Fruit fly (Drosophila melanogaster) whole organism, prepupa: ENCODE measurements around the gene CG17239.

Experiments
- Blimp-1 ChIP-seq: fragments of 200-800 bp; sonication (Bioruptor generic); optimal IDR thresholded peaks from 3 replicates; lab custom pipeline; 2017; ENCODE audit warnings: missing biosample characterization, missing genetic modification characterization, mild to moderate bottlenecking, moderate library complexity, missing genetic modification reagents
- CG10631 ChIP-seq: fragments of 200-800 bp; sonication (Bioruptor generic); optimal IDR thresholded peaks from 2 replicates; lab custom pipeline; 2016; ENCODE audit warnings: missing biosample characterization, missing genetic modification characterization
- CG10669 ChIP-seq: fragments of 200-800 bp; sonication (Bioruptor generic); optimal IDR thresholded peaks from 3 replicates; lab custom pipeline; 2018; ENCODE audit warnings: missing biosample characterization, mild to moderate bottlenecking, missing genetic modification characterization, moderate library complexity
- CG11294 ChIP-seq: fragments of 200-800 bp; sonication (Bioruptor generic); IDR thresholded peaks from 2 replicates; pipeline ENCODE4 v1.3.6; 2022; ENCODE audit warnings: missing biosample characterization, missing genetic modification characterization
- CG11762 ChIP-seq: fragments of 200-800 bp; sonication (Bioruptor generic); optimal IDR thresholded peaks from 3 replicates; lab custom pipeline; 2016; ENCODE audit warnings: missing biosample characterization, missing genetic modification characterization; ENCODE audit not compliant: insufficient read depth
- CG11902 ChIP-seq: fragments of 200-800 bp; sonication (Bioruptor generic); optimal IDR thresholded peaks from 3 replicates; lab custom pipeline; 2016; ENCODE audit warnings: missing biosample characterization, missing genetic modification characterization
- CG15336 ChIP-seq: fragments of 200-800 bp; sonication (Bioruptor generic); IDR thresholded peaks from 2 replicates; pipeline ENCODE4 v1.3.6; 2022; ENCODE audit warnings: missing biosample characterization, missing genetic modification characterization
- CG1621 ChIP-seq: fragments of 200-800 bp; sonication (Bioruptor generic); optimal IDR thresholded peaks from 3 replicates; lab custom pipeline; 2018; ENCODE audit warnings: missing biosample characterization, mild to moderate bottlenecking, missing genetic modification characterization
- CG16779 ChIP-seq: fragments of 200-800 bp; sonication (Bioruptor generic); optimal IDR thresholded peaks from 3 replicates; lab custom pipeline; 2017; ENCODE audit warnings: missing biosample characterization, mild to moderate bottlenecking, missing genetic modification characterization
- CG3032 ChIP-seq: fragments of 200-800 bp; optimal IDR thresholded peaks from 2 replicates; lab custom pipeline; 2019; ENCODE audit warnings: missing biosample characterization, mild to moderate bottlenecking, missing genetic modification characterization, moderate library complexity
- CG31627 ChIP-seq: fragments of 200-800 bp; sonication (Bioruptor generic); optimal IDR thresholded peaks from 3 replicates; lab custom pipeline; 2016; ENCODE audit warnings: missing biosample characterization, missing genetic modification characterization
- CG32006 ChIP-seq: fragments of 200-800 bp; sonication (Bioruptor generic); optimal IDR thresholded peaks from 3 replicates; lab custom pipeline; 2017; ENCODE audit warnings: missing biosample characterization, mild to moderate bottlenecking, missing genetic modification characterization
- CG34406 ChIP-seq: fragments of 200-800 bp; sonication (Bioruptor generic); optimal IDR thresholded peaks from 3 replicates; lab custom pipeline; 2016; ENCODE audit warnings: missing biosample characterization, missing genetic modification characterization
- CG4318 ChIP-seq: fragments of 200-800 bp; sonication (Bioruptor generic); optimal IDR thresholded peaks from 3 replicates; lab custom pipeline; 2017; ENCODE audit warnings: missing biosample characterization, mild to moderate bottlenecking, missing genetic modification characterization
- CG6163 ChIP-seq: fragments of 200-800 bp; sonication (Bioruptor generic); IDR thresholded peaks from 3 replicates; pipeline ENCODE4 v1.3.6; 2022; ENCODE audit warnings: missing biosample characterization, missing genetic modification characterization
- CG6276 ChIP-seq: fragments of 200-800 bp; sonication (Bioruptor generic); optimal IDR thresholded peaks from 2 replicates; lab custom pipeline; 2017; ENCODE audit warnings: missing biosample characterization, mild to moderate bottlenecking, missing genetic modification characterization
- CG6792 ChIP-seq: fragments of 200-800 bp; sonication (Bioruptor generic); optimal IDR thresholded peaks from 3 replicates; lab custom pipeline; 2016; ENCODE audit warnings: missing biosample characterization, missing genetic modification characterization
- CG6808 ChIP-seq: fragments of 200-800 bp; sonication (Bioruptor generic); optimal IDR thresholded peaks from 3 replicates; lab custom pipeline; 2017; ENCODE audit warnings: missing biosample characterization, missing genetic modification characterization, mild to moderate bottlenecking, moderate library complexity, missing genetic modification reagents
- CG6854 ChIP-seq: fragments of 200-800 bp; sonication (Bioruptor generic); optimal IDR thresholded peaks from 2 replicates; lab custom pipeline; 2017; ENCODE audit warnings: missing biosample characterization, mild to moderate bottlenecking, missing genetic modification characterization
- CG7368 ChIP-seq: fragments of 200-800 bp; sonication (Bioruptor generic); optimal IDR thresholded peaks from 3 replicates; lab custom pipeline; 2016; ENCODE audit warnings: missing biosample characterization, missing genetic modification characterization
- CG8119 ChIP-seq: fragments of 200-800 bp; sonication (Bioruptor generic); IDR thresholded peaks from 3 replicates; pipeline ENCODE4 v1.3.6; 2022; ENCODE audit warnings: missing biosample characterization, missing genetic modification characterization
- CG8632 ChIP-seq: fragments of 200-800 bp; sonication (Bioruptor generic); optimal IDR thresholded peaks from 3 replicates; lab custom pipeline; 2016; ENCODE audit warnings: missing biosample characterization, missing genetic modification characterization
- CG9139 ChIP-seq: fragments of 200-800 bp; sonication (Bioruptor generic); optimal IDR thresholded peaks from 3 replicates; lab custom pipeline; 2017; ENCODE audit warnings: missing biosample characterization, mild to moderate bottlenecking, missing genetic modification characterization
- Eip78C ChIP-seq: fragments of 200-800 bp; sonication (Bioruptor generic); peaks from one replicate; lab custom pipeline; 2016; ENCODE audit warnings: missing biosample characterization, missing genetic modification characterization
- Eip93F ChIP-seq: fragments of 200-800 bp; sonication (Bioruptor generic); optimal IDR thresholded peaks from 2 replicates; lab custom pipeline; 2016; ENCODE audit warnings: missing biosample characterization, mild to moderate bottlenecking, missing genetic modification characterization
- Ets21C ChIP-seq: fragments of 200-800 bp; sonication (Bioruptor generic); optimal IDR thresholded peaks from 3 replicates; lab custom pipeline; 2016; ENCODE audit warnings: missing biosample characterization, missing genetic modification characterization
- Ets96B ChIP-seq: fragments of 200-800 bp; optimal IDR thresholded peaks from 2 replicates; lab custom pipeline; 2019; ENCODE audit warnings: missing biosample characterization, mild to moderate bottlenecking, missing genetic modification characterization, moderate library complexity
- Gug ChIP-seq: fragments of 200-800 bp; sonication (Bioruptor generic); IDR thresholded peaks from 2 replicates; pipeline ENCODE4 v1.3.6; 2022; ENCODE audit warnings: missing biosample characterization, missing genetic modification characterization
- Hr38 ChIP-seq: sonication (Bioruptor generic); optimal IDR thresholded peaks from 2 replicates; lab custom pipeline; 2016; ENCODE audit warnings: missing biosample characterization, missing genetic modification characterization
- Hr39 ChIP-seq: fragments of 200-800 bp; sonication (Bioruptor generic); optimal IDR thresholded peaks from 2 replicates; lab custom pipeline; 2016; ENCODE audit warnings: missing biosample characterization, missing genetic modification characterization
- Hr4 ChIP-seq: fragments of 200-800 bp; sonication (Bioruptor generic); optimal IDR thresholded peaks from 3 replicates; lab custom pipeline; 2016; ENCODE audit warnings: missing biosample characterization, missing genetic modification characterization
- Met ChIP-seq: fragments of 200-800 bp; sonication (Bioruptor generic); optimal IDR thresholded peaks from 3 replicates; lab custom pipeline; 2016; ENCODE audit warnings: missing biosample characterization, missing genetic modification characterization
- OdsH ChIP-seq: fragments of 200-800 bp; sonication (Bioruptor generic); optimal IDR thresholded peaks from 3 replicates; lab custom pipeline; 2016; ENCODE audit warnings: missing biosample characterization, missing genetic modification characterization
- Smox ChIP-seq: fragments of 200-800 bp; sonication (Bioruptor generic); optimal IDR thresholded peaks from 3 replicates; lab custom pipeline; 2016; ENCODE audit warnings: missing biosample characterization, missing genetic modification characterization
- Sox102F ChIP-seq: fragments of 200-800 bp; sonication (Bioruptor generic); optimal IDR thresholded peaks from 2 replicates; lab custom pipeline; 2016; ENCODE audit warnings: missing biosample characterization, mild to moderate bottlenecking, missing genetic modification characterization
- Sox14 ChIP-seq: fragments of 200-800 bp; sonication (Bioruptor generic); optimal IDR thresholded peaks from 3 replicates; lab custom pipeline; 2016; ENCODE audit warnings: missing biosample characterization, missing genetic modification characterization
- Sox15 ChIP-seq: fragments of 200-800 bp; sonication (Bioruptor generic); optimal IDR thresholded peaks from 3 replicates; lab custom pipeline; 2016; ENCODE audit warnings: missing biosample characterization, missing genetic modification characterization
- achi ChIP-seq: fragments of 200-800 bp; sonication (Bioruptor generic); optimal IDR thresholded peaks from 3 replicates; lab custom pipeline; 2016; ENCODE audit warnings: missing biosample characterization, missing genetic modification characterization
- acj6 ChIP-seq: fragments of 200-800 bp; sonication (Bioruptor generic); optimal IDR thresholded peaks from 3 replicates; lab custom pipeline; 2016; ENCODE audit warnings: missing biosample characterization, missing genetic modification characterization
- dac ChIP-seq: fragments of 200-800 bp; sonication (Bioruptor generic); optimal IDR thresholded peaks from 2 replicates; lab custom pipeline; 2017; ENCODE audit warnings: missing biosample characterization, mild to moderate bottlenecking, missing genetic modification characterization
- dsx ChIP-seq: fragments of 200-800 bp; optimal IDR thresholded peaks from 3 replicates; lab custom pipeline; 2019; ENCODE audit warnings: missing biosample characterization, mild to moderate bottlenecking, missing genetic modification characterization, moderate library complexity; ENCODE audit not compliant: poor library complexity, severe bottlenecking
- fd59A ChIP-seq: fragments of 200-800 bp; sonication (Bioruptor generic); optimal IDR thresholded peaks from 2 replicates; lab custom pipeline; 2017; ENCODE audit warnings: missing biosample characterization, mild to moderate bottlenecking, missing genetic modification characterization, missing genetic modification reagents
- fd85E ChIP-seq: fragments of 200-800 bp; sonication (Bioruptor generic); optimal IDR thresholded peaks from 3 replicates; lab custom pipeline; 2016; ENCODE audit warnings: missing biosample characterization, missing genetic modification characterization
- fkh ChIP-seq: fragments of 200-800 bp; sonication (Bioruptor generic); optimal IDR thresholded peaks from 3 replicates; lab custom pipeline; 2017; ENCODE audit warnings: missing biosample characterization, mild to moderate bottlenecking, missing genetic modification characterization, moderate library complexity
- lz ChIP-seq: fragments of 200-800 bp; sonication (Bioruptor generic); optimal IDR thresholded peaks from 3 replicates; lab custom pipeline; 2016; ENCODE audit warnings: missing biosample characterization, missing genetic modification characterization
- net ChIP-seq: fragments of 200-800 bp; sonication (Bioruptor generic); optimal IDR thresholded peaks from 3 replicates; lab custom pipeline; 2016; ENCODE audit warnings: missing biosample characterization, missing genetic modification characterization
- pdm3 ChIP-seq: fragments of 200-800 bp; sonication (Bioruptor generic); optimal IDR thresholded peaks from 3 replicates; lab custom pipeline; 2016; ENCODE audit warnings: missing biosample characterization, missing genetic modification characterization
- salr ChIP-seq, 2 experiments: fragments of 200-800 bp; sonication (Bioruptor generic); optimal IDR thresholded peaks; 3 replicates each; lab custom pipeline; 2016 to 2018; ENCODE audit warnings: missing biosample characterization in 2 of 2, missing genetic modification characterization in 2 of 2, mild to moderate bottlenecking in 1 of 2
- spab ChIP-seq: fragments of 200-800 bp; sonication (Bioruptor generic); optimal IDR thresholded peaks from 2 replicates; lab custom pipeline; 2017; ENCODE audit warnings: missing biosample characterization, mild to moderate bottlenecking, missing genetic modification characterization, missing genetic modification reagents
- svp ChIP-seq: fragments of 200-800 bp; sonication (Bioruptor generic); peaks from one replicate; lab custom pipeline; 2016; ENCODE audit warnings: missing biosample characterization, missing genetic modification characterization
- topi ChIP-seq: fragments of 200-800 bp; sonication (Bioruptor generic); optimal IDR thresholded peaks from 3 replicates; lab custom pipeline; 2016; ENCODE audit warnings: missing biosample characterization, missing genetic modification characterization
- vri ChIP-seq: fragments of 200-800 bp; sonication (Bioruptor generic); optimal IDR thresholded peaks from 3 replicates; lab custom pipeline; 2016; ENCODE audit warnings: missing biosample characterization, mild to moderate bottlenecking, missing genetic modification characterization

CG17239 gene

DNA sequence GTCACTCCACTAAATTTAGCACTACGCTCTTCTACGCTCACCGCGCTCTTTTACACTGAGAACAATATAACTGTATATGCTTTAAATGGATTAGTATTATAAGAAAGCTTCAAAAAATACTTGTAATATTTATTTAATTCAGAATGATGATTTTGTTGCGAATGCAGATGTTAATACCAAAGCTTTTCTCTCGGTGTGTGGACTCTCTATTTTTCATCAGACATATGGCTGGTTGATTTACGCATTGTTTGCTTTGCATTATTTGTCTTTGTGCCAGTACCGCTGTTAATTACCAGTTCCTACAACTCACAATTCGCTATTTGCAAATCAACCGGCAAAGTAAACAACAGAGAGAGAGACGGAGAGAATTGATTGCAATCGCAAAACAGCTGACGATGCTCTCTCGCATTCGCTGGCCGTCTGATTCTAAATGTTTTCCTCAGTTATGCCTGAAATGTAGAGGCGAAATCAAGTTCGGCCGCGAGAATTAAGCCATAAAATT, 30.4 kb downstream of the CG17239 start:
- TF ChIP-seq CG6163 (GFP tag; lab: Robert Waterston, UW), result peak; percentile 100
- peak; percentile 98 for TF ChIP-seq CG7368 (GFP tag; lab: Kevin White, UChicago)
- peak; percentile 99 for TF ChIP-seq Sox102F (GFP tag; lab: Kevin White, UChicago)
- peak; percentile 96 for TF ChIP-seq dac (GFP tag; lab: Kevin White, UChicago)
- TF ChIP-seq OdsH (GFP tag; lab: Kevin White, UChicago), result peak; percentile 99
- TF ChIP-seq CG9139, result peak; percentile 97
- TF ChIP-seq CG8119 (GFP tag; lab: Robert Waterston, UW), result peak; percentile 100
- peak; percentile 99 for TF ChIP-seq CG32006 (GFP tag; lab: Kevin White, UChicago)
- peak; percentile 99 for TF ChIP-seq fd59A (GFP tag; lab: Kevin White, UChicago)
- peak; percentile 98 for TF ChIP-seq svp (GFP tag; lab: Kevin White, UChicago)
- TF ChIP-seq CG11762 (GFP tag; lab: Kevin White, UChicago), result peak; percentile 97
- peak; percentile 98 for TF ChIP-seq Ets96B (tag; lab: Kevin White, UChicago)
- peak; percentile 99 for TF ChIP-seq pdm3 (GFP tag; lab: Kevin White, UChicago)
- TF ChIP-seq Eip93F (GFP tag; lab: Kevin White, UChicago), result peak; percentile 95
- TF ChIP-seq CG6854 (GFP tag; lab: Kevin White, UChicago), result peak; percentile 85
- peak; percentile 96 for TF ChIP-seq CG4318
- TF ChIP-seq fd85E (GFP tag; lab: Kevin White, UChicago), result peak; percentile 94
- TF ChIP-seq CG15336 (GFP tag; lab: Robert Waterston, UW), result peak; percentile 100
- TF ChIP-seq Sox14, result peak; percentile 99
- TF ChIP-seq CG6276, result peak; percentile 97
- peak; percentile 99 for TF ChIP-seq Met (GFP tag; lab: Kevin White, UChicago)
- peak; percentile 98 for TF ChIP-seq CG16779 (tag; lab: Kevin White, UChicago)
- peak; percentile 99 for TF ChIP-seq Gug (GFP tag; lab: Robert Waterston, UW)
- TF ChIP-seq dsx (GFP tag; lab: Kevin White, UChicago), result peak; percentile 98
- TF ChIP-seq Ets21C, result peak; percentile 95
- peak; percentile 97 for TF ChIP-seq Hr39 (GFP tag; lab: Kevin White, UChicago)
- peak; percentile 97 for TF ChIP-seq CG31627 (GFP tag; lab: Kevin White, UChicago)
- TF ChIP-seq CG3032 (tag; lab: Kevin White, UChicago), result peak; percentile 98
- TF ChIP-seq achi (GFP tag; lab: Kevin White, UChicago), result peak; percentile 98
- TF ChIP-seq lz (GFP tag; lab: Kevin White, UChicago), result peak; percentile 98
- TF ChIP-seq CG10631 (GFP tag; lab: Kevin White, UChicago), result peak; percentile 99
- peak; percentile 100 for TF ChIP-seq Eip78C
- TF ChIP-seq CG11902 (GFP tag; lab: Kevin White, UChicago), result peak; percentile 95
- peak; percentile 98 for TF ChIP-seq acj6
- TF ChIP-seq Blimp-1, result peak; percentile 87
- TF ChIP-seq CG1621 (tag; lab: Kevin White, UChicago), result peak; percentile 98
- TF ChIP-seq topi (GFP tag; lab: Kevin White, UChicago), result peak; percentile 98
- TF ChIP-seq CG10669 (GFP tag; lab: Kevin White, UChicago), result peak; percentile 99
- TF ChIP-seq Sox15, result peak; percentile 95
- TF ChIP-seq spab (GFP tag; lab: Kevin White, UChicago), result peak; percentile 99
- TF ChIP-seq Hr4, result peak; percentile 100
- peak; percentile 99 for TF ChIP-seq CG34406 (GFP tag; lab: Kevin White, UChicago)
- TF ChIP-seq salr (GFP tag; optimal IDR thresholded peaks at IDR 0.05; lab: Kevin White, UChicago), result peak; percentile 98 to 99
- peak; percentile 99 for TF ChIP-seq CG8632 (GFP tag; lab: Kevin White, UChicago)
- peak; percentile 98 for TF ChIP-seq CG6808 (GFP tag; lab: Kevin White, UChicago)
- TF ChIP-seq Smox (GFP tag; lab: Kevin White, UChicago), result peak; percentile 97
- TF ChIP-seq net (GFP tag; lab: Kevin White, UChicago), result peak; percentile 99
- peak; percentile 94 for TF ChIP-seq fkh (GFP tag; lab: Kevin White, UChicago)
- TF ChIP-seq CG6792 (GFP tag; lab: Kevin White, UChicago), result peak; percentile 99
- TF ChIP-seq Hr38 (GFP tag; lab: Kevin White, UChicago), result peak; percentile 85
- peak; percentile 99 for TF ChIP-seq CG11294 (GFP tag; lab: Robert Waterston, UW)
- TF ChIP-seq vri, result peak; percentile 99
